Fruit fly (Drosophila melanogaster): Measurements from ENCODE around the gene GatA.

Gene GatA

DNA sequence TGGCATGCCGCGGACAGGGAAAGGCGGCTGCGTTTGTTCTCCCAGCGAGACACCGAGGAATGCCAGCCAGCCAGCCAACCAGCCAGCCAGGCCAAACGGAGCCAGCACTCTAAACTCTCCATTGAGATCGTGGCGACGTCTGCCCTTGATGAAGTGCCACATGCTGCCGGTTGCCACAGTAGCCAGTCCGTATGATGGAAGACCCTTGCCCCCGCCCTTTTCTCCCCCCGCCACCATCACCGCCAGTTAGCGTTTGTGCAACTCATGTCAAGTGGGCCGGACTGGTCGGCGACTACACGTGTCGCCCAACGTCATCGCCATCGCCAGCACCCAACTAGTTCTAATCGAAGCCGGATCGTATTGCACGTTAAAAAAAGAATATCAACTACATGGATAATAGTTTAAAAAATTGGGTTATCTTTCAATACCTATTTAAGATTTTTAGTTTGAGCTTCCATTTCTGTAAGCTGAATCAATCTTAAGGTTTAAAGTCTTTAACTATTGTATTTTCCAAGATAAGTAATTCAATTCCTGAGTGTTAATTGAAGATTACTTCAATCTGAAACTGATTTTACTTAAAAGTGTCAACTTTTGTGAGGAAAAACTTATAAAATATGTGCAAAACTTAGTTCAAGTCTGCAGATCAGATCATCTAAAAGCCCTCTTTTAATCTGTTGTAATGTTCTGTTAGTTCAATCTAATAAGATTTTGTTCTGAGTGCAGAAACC, 41.7 kb upstream of the GatA start:
- TF ChIP-seq CG5204 (GFP tag; optimal IDR thresholded peaks at IDR 0.05) (no peak), Mnt (GFP tag; optimal IDR thresholded peaks at IDR 0.05) (no peak), bab1 (GFP tag; optimal IDR thresholded peaks at IDR 0.05) (no peak), CG12768 (GFP tag; optimal IDR thresholded peaks at IDR 0.05) (no peak), CG11617 (GFP tag; optimal IDR thresholded peaks at IDR 0.05) (no peak), CG14711 (tag; optimal IDR thresholded peaks at IDR 0.05) (no peak), ovo (GFP tag; optimal IDR thresholded peaks at IDR 0.05) (no peak), toe (GFP tag; optimal IDR thresholded peaks at IDR 0.05) (no peak), CG7101 (tag; optimal IDR thresholded peaks at IDR 0.05) (no peak)

dm6 chr3R:19069740-19070139, 41.1 kb upstream of the GatA start:
- TF ChIP-seq CG33017 (tag; optimal IDR thresholded peaks at IDR 0.05) (no peak), CG7045 (GFP tag; optimal IDR thresholded peaks at IDR 0.05) (no peak), ovo (GFP tag; optimal IDR thresholded peaks at IDR 0.05) (no peak), CG7101 (tag; optimal IDR thresholded peaks at IDR 0.05) (no peak), toe (GFP tag; optimal IDR thresholded peaks at IDR 0.05) (no peak), CG12768 (GFP tag; optimal IDR thresholded peaks at IDR 0.05) (no peak), kay (GFP tag; ENCODE audit: borderline replicate concordance) (no peak), CG11617 (GFP tag; optimal IDR thresholded peaks at IDR 0.05) (no peak), Clk (GFP tag; optimal IDR thresholded peaks at IDR 0.05) (no peak)

DNA sequence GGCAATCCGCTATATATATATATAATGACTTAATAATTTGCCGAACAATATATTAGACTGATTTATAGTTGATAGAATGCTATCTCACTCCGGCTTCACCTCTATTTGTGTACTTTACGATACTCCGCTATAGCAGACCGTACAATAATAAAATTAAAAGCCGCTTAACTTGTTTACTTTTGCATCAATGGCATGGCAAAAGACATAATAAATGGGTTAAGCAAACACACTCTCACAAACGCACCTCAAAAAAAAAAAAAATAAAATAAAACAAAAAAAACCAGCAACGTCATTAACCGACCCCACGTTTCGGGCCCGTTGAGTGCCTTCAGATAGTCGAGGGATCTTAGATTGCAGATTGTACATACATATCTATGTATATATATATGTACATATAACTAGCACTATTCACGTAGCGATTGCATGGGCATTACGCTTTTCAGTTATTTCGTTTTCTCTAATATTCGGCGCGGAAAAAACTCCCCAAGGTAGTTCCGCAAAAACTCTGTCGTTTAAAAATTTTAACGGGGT, 39.3 kb upstream of the GatA start:
- TF ChIP-seq bab1 (GFP tag; optimal IDR thresholded peaks at IDR 0.05) (no peak), Clk (GFP tag; optimal IDR thresholded peaks at IDR 0.05) (no peak), Mnt (GFP tag; optimal IDR thresholded peaks at IDR 0.05) (no peak), kay (GFP tag; ENCODE audit: borderline replicate concordance) (peak; percentile 88), pad (GFP tag; optimal IDR thresholded peaks at IDR 0.05) (no peak), Hr96 (GFP tag; optimal IDR thresholded peaks at IDR 0.05) (no peak), cnc (optimal IDR thresholded peaks at IDR 0.05) (no peak), toe (GFP tag; optimal IDR thresholded peaks at IDR 0.05) (no peak), CG11617 (GFP tag; optimal IDR thresholded peaks at IDR 0.05) (peak; percentile 17), CG1620 (GFP tag; optimal IDR thresholded peaks at IDR 0.05) (peak; percentile 27), Crg-1 (GFP tag; optimal IDR thresholded peaks at IDR 0.05) (peak; percentile 52), CG33017 (tag; optimal IDR thresholded peaks at IDR 0.05) (no peak), cic (GFP tag; optimal IDR thresholded peaks at IDR 0.05) (peak; percentile 20), CG7101 (tag; optimal IDR thresholded peaks at IDR 0.05) (no peak), CG12768 (GFP tag; optimal IDR thresholded peaks at IDR 0.05) (peak; percentile 53), CG14711 (tag; optimal IDR thresholded peaks at IDR 0.05) (no peak), ovo (GFP tag; optimal IDR thresholded peaks at IDR 0.05) (peak; percentile 62), tj (GFP tag; optimal IDR thresholded peaks at IDR 0.05) (no peak), CG5204 (GFP tag; optimal IDR thresholded peaks at IDR 0.05) (peak; percentile 7), CG7045 (GFP tag; optimal IDR thresholded peaks at IDR 0.05) (no peak)

DNA sequence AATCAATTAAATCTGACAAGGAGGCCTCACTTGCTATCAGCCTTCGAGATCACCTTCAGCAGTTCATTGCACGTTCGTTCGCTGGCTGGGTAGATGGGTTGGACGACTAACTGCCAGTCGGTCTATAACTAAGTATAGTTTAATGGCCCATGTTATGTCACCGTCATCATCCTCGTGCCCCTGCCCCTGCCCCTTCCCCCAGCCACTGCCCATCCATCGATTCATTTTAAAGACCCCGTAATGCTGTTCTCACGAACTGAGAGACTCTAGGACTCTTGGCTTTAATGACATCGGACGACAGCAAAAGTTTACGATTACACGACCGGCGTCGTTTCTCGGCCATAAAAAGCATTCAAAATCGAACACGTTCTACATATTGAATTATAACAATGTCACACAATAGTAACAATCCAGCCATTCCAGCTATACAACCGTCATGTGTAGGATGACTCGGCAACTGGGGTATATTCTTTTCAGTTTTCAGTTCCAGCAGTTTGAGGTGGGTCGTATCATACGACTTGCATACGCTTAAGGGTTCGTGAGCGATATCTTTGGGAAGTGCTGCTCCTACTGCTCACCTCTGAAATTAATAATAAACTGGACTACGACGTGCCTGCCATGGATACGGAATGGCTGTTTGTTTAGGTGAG, 38.4 kb upstream of the GatA start:
- TF ChIP-seq toe (GFP tag; optimal IDR thresholded peaks at IDR 0.05), result no peak
- TF ChIP-seq pad (GFP tag; optimal IDR thresholded peaks at IDR 0.05), result no peak
- TF ChIP-seq Mnt (GFP tag; optimal IDR thresholded peaks at IDR 0.05), result no peak
- no peak for TF ChIP-seq CG14711 (tag; optimal IDR thresholded peaks at IDR 0.05)
- TF ChIP-seq CG12768 (GFP tag; optimal IDR thresholded peaks at IDR 0.05), result no peak
- no peak for TF ChIP-seq CG1620 (GFP tag; optimal IDR thresholded peaks at IDR 0.05)
- TF ChIP-seq Crg-1 (GFP tag; optimal IDR thresholded peaks at IDR 0.05), result no peak
- peak in 1 of 2 experiments; percentile 55 for TF ChIP-seq cnc (optimal IDR thresholded peaks at IDR 0.05)
- TF ChIP-seq CG11617 (GFP tag; optimal IDR thresholded peaks at IDR 0.05), result no peak
- no peak for TF ChIP-seq CG7045 (GFP tag; optimal IDR thresholded peaks at IDR 0.05)
- TF ChIP-seq Hr96 (GFP tag; optimal IDR thresholded peaks at IDR 0.05), result no peak
- no peak for TF ChIP-seq CG5204 (GFP tag; optimal IDR thresholded peaks at IDR 0.05)
- TF ChIP-seq ovo (GFP tag; optimal IDR thresholded peaks at IDR 0.05), result no peak
- TF ChIP-seq cic (GFP tag; optimal IDR thresholded peaks at IDR 0.05), result peak; percentile 25
- TF ChIP-seq kay (GFP tag; ENCODE audit: borderline replicate concordance), result no peak
- TF ChIP-seq Clk (GFP tag; optimal IDR thresholded peaks at IDR 0.05), result no peak
- TF ChIP-seq bab1 (GFP tag; optimal IDR thresholded peaks at IDR 0.05), result no peak

dm6 chr3R:19065474-19065873, 36.8 kb upstream of the GatA start:
- no peak for TF ChIP-seq bab1 (GFP tag; optimal IDR thresholded peaks at IDR 0.05)
- peak; percentile 2 for TF ChIP-seq cic (GFP tag; optimal IDR thresholded peaks at IDR 0.05)

dm6 chr3R:19064037-19064664, 35.5 kb upstream of the GatA start:
- TF ChIP-seq ovo (GFP tag; optimal IDR thresholded peaks at IDR 0.05) (no peak), cnc (optimal IDR thresholded peaks at IDR 0.05) (no peak), bab1 (GFP tag; optimal IDR thresholded peaks at IDR 0.05) (no peak), kay (GFP tag; ENCODE audit: borderline replicate concordance) (no peak), CG11617 (GFP tag; optimal IDR thresholded peaks at IDR 0.05) (no peak), tj (GFP tag; optimal IDR thresholded peaks at IDR 0.05) (no peak), Hr96 (GFP tag; optimal IDR thresholded peaks at IDR 0.05) (no peak), CG5204 (GFP tag; optimal IDR thresholded peaks at IDR 0.05) (no peak), CG33017 (tag; optimal IDR thresholded peaks at IDR 0.05) (no peak)

All from whole organism, adult.